Worm (Caenorhabditis elegans): ENCODE data around the gene dsl-7.

The dsl-7 gene

ce11 chrV:13018761-13019160 is 25.8 kb downstream of the dsl-7 start, which contains the start of gene fmi-1:
Gene fmi-1, plus strand, starts transcription at chrV:13019061.
- TF ChIP-seq unc-62 (GFP tag; optimal IDR thresholded peaks at IDR 0.05), result no peak

ce11 chrV:13020014-13020413 is 27.1 kb downstream of the dsl-7 start:
- no peak for TF ChIP-seq unc-62 (GFP tag; optimal IDR thresholded peaks at IDR 0.05)

ce11 chrV:13020638-13021037 is 27.7 kb downstream of the dsl-7 start:
- TF ChIP-seq unc-62 (GFP tag; optimal IDR thresholded peaks at IDR 0.05), result no peak

- no peak for TF ChIP-seq unc-62 (GFP tag; optimal IDR thresholded peaks at IDR 0.05)
These were observed 28.6 kb downstream of the dsl-7 start for ce11 chrV:13021540-13021939.

- TF ChIP-seq unc-62 (GFP tag; optimal IDR thresholded peaks at IDR 0.05), result no peak
These were observed 29.3 kb downstream of the dsl-7 start for ce11 chrV:13022265-13022664.

ce11 chrV:13024499-13024898 is 31.5 kb downstream of the dsl-7 start:
- TF ChIP-seq unc-62 (GFP tag; optimal IDR thresholded peaks at IDR 0.05), result no peak

ce11 chrV:13025283-13025682 is 32.3 kb downstream of the dsl-7 start:
- TF ChIP-seq unc-62 (GFP tag; optimal IDR thresholded peaks at IDR 0.05), result no peak

- no peak for TF ChIP-seq unc-62 (GFP tag; optimal IDR thresholded peaks at IDR 0.05)
These were observed 33.8 kb downstream of the dsl-7 start for ce11 chrV:13026631-13027299.

- no peak for TF ChIP-seq unc-62 (GFP tag; optimal IDR thresholded peaks at IDR 0.05)
These were observed 35.9 kb downstream of the dsl-7 start for ce11 chrV:13028871-13029270.

ce11 chrV:13033223-13033622 is 40.3 kb downstream of the dsl-7 start, which contains the start of gene W07G4.1:
Gene W07G4.1, plus strand, starts transcription at chrV:13033523.
- no peak for TF ChIP-seq unc-62 (GFP tag; optimal IDR thresholded peaks at IDR 0.05)

- TF ChIP-seq unc-62 (GFP tag; optimal IDR thresholded peaks at IDR 0.05), result no peak
These were observed 41.7 kb downstream of the dsl-7 start, which contains the start of gene W07G4.7 for ce11 chrV:13034604-13035003. Gene W07G4.7, minus strand, starts transcription at chrV:13034704.

ce11 chrV:13036466-13036865 is 43.5 kb downstream of the dsl-7 start, which contains the start of gene W07G4.2:
Gene W07G4.2, minus strand, starts transcription at chrV:13036566.
- TF ChIP-seq unc-62 (GFP tag; optimal IDR thresholded peaks at IDR 0.05), result no peak

ce11 chrV:13041666-13042065 is 48.7 kb downstream of the dsl-7 start, which contains the start of gene scyl-1:
Gene scyl-1, minus strand, starts transcription at chrV:13041721.
- no peak for TF ChIP-seq unc-62 (GFP tag; optimal IDR thresholded peaks at IDR 0.05)

- TF ChIP-seq unc-62 (GFP tag; optimal IDR thresholded peaks at IDR 0.05), result no peak
These were observed 50.3 kb downstream of the dsl-7 start, which contains the start of gene lap-2 for ce11 chrV:13043195-13043762. Gene lap-2, plus strand, starts transcription at chrV:13043712.

ce11 chrV:13043832-13044521 is 51.0 kb downstream of the dsl-7 start:
- no peak for TF ChIP-seq unc-62 (GFP tag; optimal IDR thresholded peaks at IDR 0.05)

All from whole organism, dauer.